Worm (Caenorhabditis elegans) whole organism, L4 larva: ENCODE results near the gene F09B9.4.

Experiments
- D1046.2 ChIP-seq: fragments of 200-800 bp; sonication (Bioruptor generic); IDR thresholded peaks from 2 replicates; pipeline ENCODE4 v1.3.6; 2022; ENCODE audit warnings: missing genetic modification characterization, missing compliant biosample characterization
- F26F4.8 ChIP-seq: fragments of 200-800 bp; sonication (Bioruptor generic); conservative IDR thresholded peaks from 2 replicates; pipeline ENCODE4 v1.3.6; 2022; ENCODE audit warnings: missing genetic modification characterization, missing compliant biosample characterization
- R02D3.7 ChIP-seq: fragments of 150-350 bp; sonication (generic microtip); optimal IDR thresholded peaks from 3 replicates; lab custom pipeline; 2014; ENCODE audit warnings: missing biosample characterization, missing genetic modification characterization
- Y105C5A.15 ChIP-seq: fragments of 200-800 bp; sonication (Bioruptor generic); IDR thresholded peaks from 2 replicates; pipeline ENCODE4 v1.3.6; 2022; ENCODE audit warnings: missing genetic modification characterization, missing compliant biosample characterization
- Y48G9A.11 ChIP-seq: fragments of 200-800 bp; sonication (Bioruptor generic); IDR thresholded peaks from 2 replicates; pipeline ENCODE4 v1.3.6; 2022; ENCODE audit warnings: missing genetic modification reagents, missing genetic modification characterization, missing compliant biosample characterization
- ZK337.2 ChIP-seq: fragments of 200-800 bp; sonication (Bioruptor generic); IDR thresholded peaks from 2 replicates; pipeline ENCODE4 v1.3.6; 2022; ENCODE audit warnings: missing genetic modification reagents, missing genetic modification characterization, missing compliant biosample characterization
- ama-1 ChIP-seq: fragments of 150-350 bp; optimal IDR thresholded peaks from 2 replicates; lab custom pipeline; 2014; ENCODE audit warnings: inconsistent platforms, mixed read lengths
- ceh-32 ChIP-seq: sonication (generic microtip); optimal IDR thresholded peaks from 2 replicates; lab custom pipeline; 2016; ENCODE audit warnings: mild to moderate bottlenecking, missing genetic modification characterization, missing compliant biosample characterization; ENCODE audit not compliant: poor library complexity
- ceh-62 ChIP-seq: sonication (generic microtip); optimal IDR thresholded peaks from 2 replicates; lab custom pipeline; 2017; ENCODE audit warnings: missing biosample characterization, missing genetic modification characterization
- ceh-82 ChIP-seq: sonication (generic microtip); optimal IDR thresholded peaks from 2 replicates; lab custom pipeline; 2017; ENCODE audit warnings: missing biosample characterization, missing genetic modification characterization
- ces-1 ChIP-seq: fragments of 150-350 bp; sonication (generic microtip); optimal IDR thresholded peaks from 4 replicates; lab custom pipeline; 2014; ENCODE audit warnings: missing biosample characterization, missing genetic modification reagents, missing genetic modification characterization
- ctbp-1 ChIP-seq: fragments of 200-800 bp; sonication (Bioruptor generic); IDR thresholded peaks from 2 replicates; pipeline ENCODE4 v1.3.6; 2022; ENCODE audit warnings: missing genetic modification reagents, missing genetic modification characterization, missing compliant biosample characterization
- daf-12 ChIP-seq: fragments of 150-350 bp; optimal IDR thresholded peaks from 2 replicates; lab custom pipeline; 2014; ENCODE audit warnings: missing biosample characterization, missing genetic modification reagents, missing genetic modification characterization
- daf-16 ChIP-seq, 3 experiments: sonication (generic microtip); optimal IDR thresholded peaks; 2 replicates each; lab custom pipeline; 2016 to 2017; ENCODE audit warnings: missing genetic modification characterization in 3 of 3, missing genetic modification reagents in 3 of 3, mild to moderate bottlenecking in 2 of 3, missing compliant biosample characterization in 2 of 3, missing biosample characterization in 1 of 3, moderate library complexity in 1 of 3
- daf-19 ChIP-seq: fragments of 200-800 bp; sonication (Bioruptor generic); conservative IDR thresholded peaks from 2 replicates; pipeline ENCODE4 v1.3.6; 2022; ENCODE audit warnings: missing genetic modification characterization, missing compliant biosample characterization
- dmd-6 ChIP-seq: fragments of 200-800 bp; sonication (Bioruptor generic); IDR thresholded peaks from 2 replicates; pipeline ENCODE4 v1.3.6; 2022; ENCODE audit warnings: missing genetic modification reagents, missing genetic modification characterization, missing compliant biosample characterization
- dmd-8 ChIP-seq: fragments of 200-800 bp; sonication (Bioruptor generic); IDR thresholded peaks from 2 replicates; pipeline ENCODE4 v1.3.6; 2022; ENCODE audit warnings: missing genetic modification characterization, missing compliant biosample characterization
- dpl-1 ChIP-seq: fragments of 150-350 bp; optimal IDR thresholded peaks from 2 replicates; lab custom pipeline; 2014; ENCODE audit warnings: missing biosample characterization, missing genetic modification reagents, missing genetic modification characterization
- duxl-1 ChIP-seq: sonication (generic microtip); optimal IDR thresholded peaks from 2 replicates; lab custom pipeline; 2016; ENCODE audit warnings: mild to moderate bottlenecking, missing genetic modification characterization, moderate library complexity, missing compliant biosample characterization; ENCODE audit not compliant: poor library complexity
- fos-1 ChIP-seq: fragments of 150-350 bp; optimal IDR thresholded peaks from 2 replicates; lab custom pipeline; 2014; ENCODE audit warnings: missing biosample characterization, missing genetic modification characterization
- gei-8 ChIP-seq: fragments of 200-800 bp; sonication (Bioruptor generic); optimal IDR thresholded peaks from 2 replicates; lab custom pipeline; 2018; ENCODE audit warnings: mild to moderate bottlenecking, missing genetic modification characterization, missing compliant biosample characterization
- hif-1 ChIP-seq, 2 experiments: sonication (generic microtip); optimal IDR thresholded peaks; 2 replicates each; lab custom pipeline; 2016 to 2017; ENCODE audit warnings: missing compliant biosample characterization in 2 of 2, missing genetic modification characterization in 2 of 2, missing genetic modification reagents in 2 of 2, missing genotype in 2 of 2, mild to moderate bottlenecking in 1 of 2
- hlh-11 ChIP-seq: fragments of 200-800 bp; sonication (Bioruptor generic); optimal IDR thresholded peaks from 2 replicates; lab custom pipeline; 2018; ENCODE audit warnings: mild to moderate bottlenecking, missing genetic modification characterization, missing compliant biosample characterization
- hlh-30 ChIP-seq: sonication (generic microtip); optimal IDR thresholded peaks from 2 replicates; lab custom pipeline; 2017; ENCODE audit warnings: antibody characterized with exemption, mild to moderate bottlenecking, missing genetic modification characterization, missing compliant biosample characterization; ENCODE audit not compliant: insufficient read depth
- lim-7 ChIP-seq: fragments of 200-800 bp; sonication (Bioruptor generic); IDR thresholded peaks from 2 replicates; pipeline ENCODE4 v1.3.6; 2022; ENCODE audit warnings: missing genetic modification characterization, missing compliant biosample characterization
- lin-1 ChIP-seq: fragments of 200-800 bp; sonication (Bioruptor generic); IDR thresholded peaks from 2 replicates; pipeline ENCODE4 v1.3.6; 2022; ENCODE audit warnings: missing genetic modification reagents, missing genetic modification characterization, missing compliant biosample characterization
- lin-15B ChIP-seq: fragments of 150-350 bp; sonication (generic microtip); optimal IDR thresholded peaks from 3 replicates; lab custom pipeline; 2014; ENCODE audit warnings: missing biosample characterization, missing genetic modification characterization
- lin-39 ChIP-seq: fragments of 150-350 bp; optimal IDR thresholded peaks from 2 replicates; lab custom pipeline; 2014; ENCODE audit warnings: missing biosample characterization, missing genetic modification reagents, missing genetic modification characterization
- lir-3 ChIP-seq: sonication (generic microtip); optimal IDR thresholded peaks from 2 replicates; lab custom pipeline; 2016; ENCODE audit warnings: mild to moderate bottlenecking, missing genetic modification characterization, missing compliant biosample characterization
- madf-5 ChIP-seq, 2 experiments: fragments of 200-800 bp; sonication (Bioruptor generic); IDR thresholded peaks; 2 replicates each; pipeline ENCODE4 v1.3.6; 2022; ENCODE audit warnings: missing compliant biosample characterization in 2 of 2, missing genetic modification characterization in 2 of 2
- madf-9 ChIP-seq: fragments of 200-800 bp; sonication (Bioruptor generic); conservative IDR thresholded peaks from 2 replicates; pipeline ENCODE4 v1.3.6; 2022; ENCODE audit warnings: missing genetic modification reagents, missing genetic modification characterization, missing compliant biosample characterization
- mxl-2 ChIP-seq: fragments of 200-800 bp; sonication (Bioruptor generic); conservative IDR thresholded peaks from 2 replicates; pipeline ENCODE4 v1.3.6; 2022; ENCODE audit warnings: missing genetic modification reagents, missing genetic modification characterization, missing compliant biosample characterization
- nhr-11 ChIP-seq: fragments of 150-350 bp; optimal IDR thresholded peaks from 2 replicates; lab custom pipeline; 2014; ENCODE audit warnings: missing biosample characterization, missing genetic modification characterization
- nhr-111 ChIP-seq: fragments of 200-800 bp; sonication (Bioruptor generic); optimal IDR thresholded peaks from 2 replicates; lab custom pipeline; 2018; ENCODE audit warnings: mild to moderate bottlenecking, missing genetic modification characterization, missing compliant biosample characterization
- nhr-237 ChIP-seq: sonication (generic microtip); optimal IDR thresholded peaks from 2 replicates; lab custom pipeline; 2017; ENCODE audit warnings: missing biosample characterization, missing genetic modification characterization
- nhr-25 ChIP-seq: sonication (generic microtip); optimal IDR thresholded peaks from 2 replicates; lab custom pipeline; 2017; ENCODE audit warnings: missing genetic modification characterization, mild to moderate bottlenecking, missing compliant biosample characterization, antibody characterized with exemption, moderate library complexity, borderline replicate concordance; ENCODE audit not compliant: insufficient read depth
- nhr-41 ChIP-seq: fragments of 200-800 bp; sonication (Bioruptor generic); IDR thresholded peaks from 2 replicates; pipeline ENCODE4 v1.3.6; 2022; ENCODE audit warnings: missing genetic modification reagents, missing genetic modification characterization, missing compliant biosample characterization
- nhr-42 ChIP-seq: fragments of 200-800 bp; sonication (Bioruptor generic); IDR thresholded peaks from 2 replicates; pipeline ENCODE4 v1.3.6; 2022; ENCODE audit warnings: missing genetic modification characterization, missing compliant biosample characterization
- nhr-48 ChIP-seq: sonication (generic microtip); optimal IDR thresholded peaks from 2 replicates; lab custom pipeline; 2016; ENCODE audit warnings: mild to moderate bottlenecking, missing genetic modification characterization, missing compliant biosample characterization
- nhr-76 ChIP-seq: fragments of 150-350 bp; optimal IDR thresholded peaks from 2 replicates; lab custom pipeline; 2014; ENCODE audit warnings: missing biosample characterization, missing genetic modification characterization
- nhr-77 ChIP-seq: fragments of 150-350 bp; optimal IDR thresholded peaks from 2 replicates; lab custom pipeline; 2014; ENCODE audit warnings: missing biosample characterization, missing genetic modification characterization
- pqm-1 ChIP-seq: sonication (generic microtip); optimal IDR thresholded peaks from 2 replicates; lab custom pipeline; 2017; ENCODE audit warnings: missing biosample characterization, missing genetic modification characterization
- rbr-2 ChIP-seq: sonication (generic microtip); optimal IDR thresholded peaks from 2 replicates; lab custom pipeline; 2016; ENCODE audit warnings: missing genotype, missing genetic modification characterization, missing compliant biosample characterization
- sdz-12 ChIP-seq: fragments of 200-800 bp; sonication (Bioruptor generic); optimal IDR thresholded peaks from 2 replicates; lab custom pipeline; 2018; ENCODE audit warnings: mild to moderate bottlenecking, missing genetic modification characterization, missing compliant biosample characterization
- skn-1 ChIP-seq: fragments of 150-350 bp; optimal IDR thresholded peaks from 2 replicates; lab custom pipeline; 2014; ENCODE audit warnings: missing biosample characterization, missing genetic modification characterization
- snpc-1.2 ChIP-seq: fragments of 200-800 bp; sonication (Bioruptor generic); IDR thresholded peaks from 2 replicates; pipeline ENCODE4 v1.3.6; 2022; ENCODE audit warnings: missing genetic modification reagents, missing genetic modification characterization, missing compliant biosample characterization
- tra-1 ChIP-seq: fragments of 200-800 bp; sonication (Bioruptor generic); IDR thresholded peaks from 2 replicates; pipeline ENCODE4 v1.3.6; 2022; ENCODE audit warnings: missing genetic modification reagents, missing genetic modification characterization, missing compliant biosample characterization
- unc-39 ChIP-seq: sonication (generic microtip); optimal IDR thresholded peaks from 2 replicates; lab custom pipeline; 2017; ENCODE audit warnings: missing biosample characterization, missing genetic modification characterization
- zfp-3 ChIP-seq: fragments of 200-800 bp; sonication (Bioruptor generic); conservative IDR thresholded peaks from 2 replicates; pipeline ENCODE4 v1.3.6; 2022; ENCODE audit warnings: missing genetic modification reagents, missing genetic modification characterization, missing compliant biosample characterization
- zip-11 ChIP-seq: fragments of 200-800 bp; sonication (Bioruptor generic); IDR thresholded peaks from 2 replicates; pipeline ENCODE4 v1.3.6; 2022; ENCODE audit warnings: missing genetic modification characterization, missing compliant biosample characterization
- ztf-11 ChIP-seq: fragments of 150-350 bp; optimal IDR thresholded peaks from 2 replicates; lab custom pipeline; 2014; ENCODE audit warnings: missing biosample characterization, missing genetic modification characterization
- ztf-7 ChIP-seq: fragments of 150-350 bp; optimal IDR thresholded peaks from 2 replicates; lab custom pipeline; 2014; ENCODE audit warnings: missing biosample characterization, missing genetic modification characterization

F09B9.4 gene

DNA sequence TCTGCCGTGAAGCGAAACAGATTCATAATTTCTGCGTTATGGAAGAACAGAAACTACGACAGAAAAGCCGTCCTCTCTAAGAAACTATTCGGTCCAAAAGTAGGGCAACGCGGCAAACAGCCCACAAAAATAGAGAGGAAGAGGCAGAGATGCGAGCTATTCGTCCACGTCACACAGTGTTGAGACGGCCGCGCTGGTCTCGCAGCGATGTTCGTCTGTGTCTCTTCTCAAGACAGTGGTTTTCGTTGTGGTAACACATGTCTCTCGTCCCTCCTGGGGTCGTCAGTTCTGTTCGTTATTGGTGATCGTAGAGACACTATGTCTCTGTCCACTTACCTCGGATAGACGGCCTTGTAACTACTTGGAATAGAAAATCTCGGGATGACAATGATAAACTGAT is 1.7 kb upstream of the F09B9.4 start, which contains the start of gene erd-2.1 (continued):
- peak; percentile 16 for TF ChIP-seq duxl-1 (tag; lab: Kevin White, UChicago)
- no peak for TF ChIP-seq unc-39 (tag; lab: Kevin White, UChicago)
- TF ChIP-seq pqm-1 (tag; lab: Kevin White, UChicago) = no peak
- no peak for TF ChIP-seq madf-9 (GFP tag; lab: Robert Waterston, UW)
- no peak for TF ChIP-seq zip-11 (GFP tag; lab: Robert Waterston, UW)
- TF ChIP-seq mxl-2 (GFP tag; lab: Robert Waterston, UW) = no peak
- no peak for TF ChIP-seq nhr-25 (tag; lab: Kevin White, UChicago)
- peak; percentile 58; the same call in 1 of the 2 replicates for TF ChIP-seq ctbp-1 (GFP tag; lab: Robert Waterston, UW)
- peak; percentile 62 for TF ChIP-seq dpl-1 (GFP tag; lab: Kevin White, UChicago)
- no peak for TF ChIP-seq zfp-3
- TF ChIP-seq snpc-1.2 (GFP tag; lab: Robert Waterston, UW) = no peak
- no peak for TF ChIP-seq F26F4.8 (GFP tag; lab: Robert Waterston, UW)
- no peak for TF ChIP-seq gei-8 (GFP tag; lab: Kevin White, UChicago)
- TF ChIP-seq nhr-77 (tag; lab: Kevin White, UChicago) = peak; percentile 49
- TF ChIP-seq lin-39 (tag; lab: Kevin White, UChicago) = no peak
- peak; percentile 63; the same call in 1 of the 2 replicates for TF ChIP-seq dmd-6
- TF ChIP-seq Y105C5A.15 (GFP tag; lab: Robert Waterston, UW) = no peak
- TF ChIP-seq sdz-12 (GFP tag; lab: Kevin White, UChicago) = no peak
- peak in 1 of 2 experiments; percentile 32 for TF ChIP-seq hif-1 (tag; optimal IDR thresholded peaks at IDR 0.05; lab: Kevin White, UChicago)
- TF ChIP-seq lir-3 (tag; lab: Kevin White, UChicago) = no peak
- TF ChIP-seq ama-1 (lab: Kevin White, UChicago) = no peak
- TF ChIP-seq dmd-8 (GFP tag; lab: Robert Waterston, UW) = no peak
- TF ChIP-seq nhr-237 (tag; lab: Kevin White, UChicago) = no peak
- TF ChIP-seq hlh-11 = peak; percentile 89
- peak; percentile 85 for TF ChIP-seq hlh-30 (tag; lab: Kevin White, UChicago)
- no peak for TF ChIP-seq madf-5 (GFP tag; IDR thresholded peaks at IDR 0.05; lab: Robert Waterston, UW)
- no peak for TF ChIP-seq lin-15B (tag; lab: Kevin White, UChicago)
- no peak for TF ChIP-seq ceh-62 (tag; lab: Kevin White, UChicago)
- peak; percentile 55 for TF ChIP-seq rbr-2 (tag; lab: Kevin White, UChicago)
- TF ChIP-seq skn-1 (tag; lab: Kevin White, UChicago) = no peak
- peak; percentile 32 for TF ChIP-seq nhr-11 (tag; lab: Kevin White, UChicago)
- no peak for TF ChIP-seq ztf-7
- no peak for TF ChIP-seq ceh-32 (tag; lab: Kevin White, UChicago)
- TF ChIP-seq tra-1 (GFP tag; lab: Robert Waterston, UW) = no peak
- no peak; the same call in 1 of the 2 replicates for TF ChIP-seq lim-7 (GFP tag; lab: Robert Waterston, UW)
- TF ChIP-seq nhr-41 (GFP tag; lab: Robert Waterston, UW) = no peak
- no peak for TF ChIP-seq daf-16 (GFP tag; optimal IDR thresholded peaks at IDR 0.05; lab: Kevin White, UChicago)
- peak; percentile 52 for TF ChIP-seq daf-16 (tag; optimal IDR thresholded peaks at IDR 0.05; lab: Kevin White, UChicago)
- TF ChIP-seq Y48G9A.11 (GFP tag; lab: Robert Waterston, UW) = no peak
- no peak for TF ChIP-seq ZK337.2
- no peak for TF ChIP-seq daf-19 (GFP tag; lab: Robert Waterston, UW)
- TF ChIP-seq ztf-11 (tag; lab: Kevin White, UChicago) = no peak
- no peak for TF ChIP-seq D1046.2 (GFP tag; lab: Robert Waterston, UW)
- TF ChIP-seq daf-12 (tag; lab: Kevin White, UChicago) = no peak
- no peak for TF ChIP-seq nhr-42 (GFP tag; lab: Robert Waterston, UW)
- no peak for TF ChIP-seq ceh-82 (tag; lab: Kevin White, UChicago)
- no peak for TF ChIP-seq lin-1
- TF ChIP-seq nhr-76 (tag; lab: Kevin White, UChicago) = no peak
- TF ChIP-seq fos-1 (tag; lab: Kevin White, UChicago) = no peak
- no peak for TF ChIP-seq R02D3.7 (tag; lab: Kevin White, UChicago)
- TF ChIP-seq nhr-111 (GFP tag; lab: Kevin White, UChicago) = no peak
- peak; percentile 30 for TF ChIP-seq nhr-48 (tag; lab: Kevin White, UChicago)
- no peak for TF ChIP-seq ces-1 (GFP tag; lab: Kevin White, UChicago)
